Worm (Caenorhabditis elegans): ENCODE results near the gene C02F5.5.

Gene C02F5.5

DNA sequence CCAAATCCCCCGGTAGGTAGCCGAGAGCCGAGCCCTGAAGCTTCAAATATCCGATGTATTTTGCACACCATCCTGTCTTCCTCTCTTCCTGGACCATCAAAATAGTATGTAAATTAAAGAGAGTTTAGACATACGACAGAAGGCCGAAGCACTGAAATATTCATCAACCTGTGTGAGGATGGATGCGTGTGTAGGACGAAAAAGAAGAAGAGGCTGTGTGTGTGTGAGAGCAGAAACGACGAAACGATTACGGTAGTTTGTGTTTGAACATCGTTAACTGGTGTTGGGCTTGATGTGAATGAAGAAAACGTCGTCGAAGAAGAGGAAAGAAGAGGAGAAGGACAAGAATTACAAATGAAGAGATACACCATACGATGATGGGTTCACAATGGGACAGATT, 24.4 kb upstream of the C02F5.5 start:
- TF ChIP-seq tbx-11 (GFP tag; IDR thresholded peaks at IDR 0.05): no peak
- TF ChIP-seq F13C5.2 (tag; optimal IDR thresholded peaks at IDR 0.05): no peak
- no peak for TF ChIP-seq flt-1 (GFP tag; IDR thresholded peaks at IDR 0.05)
- no peak for TF ChIP-seq ceh-13 (GFP tag; optimal IDR thresholded peaks at IDR 0.05)
- TF ChIP-seq B0310.2 (tag; optimal IDR thresholded peaks at IDR 0.05): no peak
- no peak for TF ChIP-seq hnd-1 (tag; optimal IDR thresholded peaks at IDR 0.05)
- no peak for TF ChIP-seq tra-4 (tag; optimal IDR thresholded peaks at IDR 0.05)
- no peak for TF ChIP-seq hmg-4 (GFP tag; optimal IDR thresholded peaks at IDR 0.05)
- no peak for TF ChIP-seq tbx-37 (GFP tag; conservative IDR thresholded peaks at IDR 0.05)
- no peak for TF ChIP-seq ceh-36 (tag; optimal IDR thresholded peaks at IDR 0.05)
- TF ChIP-seq aly-1 (tag; optimal IDR thresholded peaks at IDR 0.05): no peak
- TF ChIP-seq sea-1 (GFP tag; conservative IDR thresholded peaks at IDR 0.05): no peak
- TF ChIP-seq ama-1 (optimal IDR thresholded peaks at IDR 0.05): no peak
- no peak for TF ChIP-seq hmbx-1 (tag; optimal IDR thresholded peaks at IDR 0.05)
- TF ChIP-seq pes-1 (GFP tag; IDR thresholded peaks at IDR 0.05): no peak
- TF ChIP-seq ets-7 (tag; optimal IDR thresholded peaks at IDR 0.05): no peak

DNA sequence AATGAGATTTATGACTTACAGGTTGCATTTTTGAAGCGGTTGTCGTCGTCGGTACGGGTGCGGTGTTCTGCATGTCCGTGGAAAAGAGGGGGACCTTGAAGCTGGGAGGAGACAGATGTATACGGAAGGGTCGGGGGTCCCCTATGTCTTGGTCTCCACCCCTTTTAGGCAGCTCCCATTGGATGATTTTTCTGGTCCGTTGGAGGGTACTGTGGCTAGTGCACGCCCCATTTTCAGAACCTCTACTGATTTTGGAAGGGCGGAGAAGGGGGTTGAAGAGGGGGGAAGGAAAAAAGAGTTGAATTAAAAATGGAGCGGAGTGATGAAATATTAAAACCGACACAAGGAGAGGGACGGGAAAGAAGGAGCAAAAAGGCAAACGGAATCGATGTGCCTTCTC, 19.8 kb upstream of the C02F5.5 start, which contains the start of gene unc-86:
TSS of gene unc-86 (minus strand) at position 113 of the 400 bp plus-strand sequence.
- TF ChIP-seq tra-4 (tag; optimal IDR thresholded peaks at IDR 0.05) (no peak), aly-1 (tag; optimal IDR thresholded peaks at IDR 0.05) (no peak), pes-1 (GFP tag; IDR thresholded peaks at IDR 0.05) (no peak), ceh-13 (GFP tag; optimal IDR thresholded peaks at IDR 0.05) (no peak), hmg-4 (GFP tag; optimal IDR thresholded peaks at IDR 0.05) (no peak), scrt-1 (GFP tag; IDR thresholded peaks at IDR 0.05) (no peak), sea-1 (GFP tag; conservative IDR thresholded peaks at IDR 0.05) (no peak)

DNA sequence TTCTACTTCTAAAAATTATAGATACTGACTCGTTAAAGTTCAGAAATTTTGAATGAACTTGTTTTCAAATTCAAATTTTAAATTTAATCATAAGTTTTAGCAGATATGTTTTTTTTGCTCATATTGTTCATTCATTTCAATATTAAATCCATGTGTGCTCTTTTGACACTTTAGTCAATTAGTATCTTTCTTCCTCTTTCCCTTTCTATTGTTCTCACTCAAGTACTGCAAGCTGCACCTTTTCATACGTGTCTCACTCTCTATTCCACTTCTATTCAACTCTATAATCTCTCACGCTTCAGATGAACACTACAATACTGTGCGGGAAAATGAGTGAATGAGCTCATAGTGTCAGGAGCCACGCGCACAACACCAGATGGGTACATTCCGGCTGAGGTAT, 18.1 kb upstream of the C02F5.5 start, which contains the start of gene C30A5.16:
TSS of gene C30A5.16 (plus strand) at position 301 of the 400 bp plus-strand sequence.
- TF ChIP-seq pes-1 (GFP tag; IDR thresholded peaks at IDR 0.05) (no peak), sea-1 (GFP tag; conservative IDR thresholded peaks at IDR 0.05) (no peak), B0310.2 (tag; optimal IDR thresholded peaks at IDR 0.05) (no peak), hmg-4 (GFP tag; optimal IDR thresholded peaks at IDR 0.05) (no peak)

DNA sequence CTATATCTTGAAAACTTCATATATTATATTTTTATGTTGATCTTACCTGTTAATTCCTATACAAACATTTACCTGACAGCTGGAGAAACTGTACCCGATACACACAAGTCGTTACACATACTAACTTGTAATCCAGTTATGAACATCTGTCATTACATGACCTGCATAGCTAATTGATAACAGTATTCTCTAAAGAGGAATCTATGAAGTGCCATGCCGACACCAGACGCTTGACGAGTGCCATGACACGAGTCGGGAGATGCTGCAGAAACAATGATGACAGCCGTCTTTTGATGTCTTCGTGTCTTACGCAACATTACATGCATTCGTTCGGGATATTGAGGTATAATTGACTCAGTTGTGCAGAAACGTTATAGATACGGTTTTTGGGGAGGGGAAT, 15.9 kb upstream of the C02F5.5 start:
- TF ChIP-seq pes-1 (GFP tag; IDR thresholded peaks at IDR 0.05) (no peak), ceh-13 (GFP tag; optimal IDR thresholded peaks at IDR 0.05) (no peak), aly-1 (tag; optimal IDR thresholded peaks at IDR 0.05) (no peak), scrt-1 (GFP tag; IDR thresholded peaks at IDR 0.05) (no peak), tbx-37 (GFP tag; conservative IDR thresholded peaks at IDR 0.05) (no peak), F13C5.2 (tag; optimal IDR thresholded peaks at IDR 0.05) (no peak), B0310.2 (tag; optimal IDR thresholded peaks at IDR 0.05) (no peak), flt-1 (GFP tag; IDR thresholded peaks at IDR 0.05) (no peak), tra-4 (tag; optimal IDR thresholded peaks at IDR 0.05) (no peak), hmbx-1 (tag; optimal IDR thresholded peaks at IDR 0.05) (no peak), ets-7 (tag; optimal IDR thresholded peaks at IDR 0.05) (no peak), hmg-4 (GFP tag; optimal IDR thresholded peaks at IDR 0.05) (no peak), ceh-36 (tag; optimal IDR thresholded peaks at IDR 0.05) (no peak), hnd-1 (tag; optimal IDR thresholded peaks at IDR 0.05) (no peak), sea-1 (GFP tag; conservative IDR thresholded peaks at IDR 0.05) (no peak), tbx-11 (GFP tag; IDR thresholded peaks at IDR 0.05) (no peak), ama-1 (optimal IDR thresholded peaks at IDR 0.05) (no peak)

ce11 chrIII:8224769-8225168, 11.2 kb upstream of the C02F5.5 start, which contains the start of gene mob-4:
TSS of gene mob-4 (plus strand) at chrIII:8225097.
- TF ChIP-seq flt-1 (GFP tag; IDR thresholded peaks at IDR 0.05) (no peak), ama-1 (optimal IDR thresholded peaks at IDR 0.05) (no peak), B0310.2 (tag; optimal IDR thresholded peaks at IDR 0.05) (no peak), F13C5.2 (tag; optimal IDR thresholded peaks at IDR 0.05) (no peak), tbx-37 (GFP tag; conservative IDR thresholded peaks at IDR 0.05) (no peak), pes-1 (GFP tag; IDR thresholded peaks at IDR 0.05) (no peak), hnd-1 (tag; optimal IDR thresholded peaks at IDR 0.05) (no peak), tra-4 (tag; optimal IDR thresholded peaks at IDR 0.05) (no peak), ceh-36 (tag; optimal IDR thresholded peaks at IDR 0.05) (no peak), tbx-11 (GFP tag; IDR thresholded peaks at IDR 0.05) (no peak), ceh-13 (GFP tag; optimal IDR thresholded peaks at IDR 0.05) (no peak)

DNA sequence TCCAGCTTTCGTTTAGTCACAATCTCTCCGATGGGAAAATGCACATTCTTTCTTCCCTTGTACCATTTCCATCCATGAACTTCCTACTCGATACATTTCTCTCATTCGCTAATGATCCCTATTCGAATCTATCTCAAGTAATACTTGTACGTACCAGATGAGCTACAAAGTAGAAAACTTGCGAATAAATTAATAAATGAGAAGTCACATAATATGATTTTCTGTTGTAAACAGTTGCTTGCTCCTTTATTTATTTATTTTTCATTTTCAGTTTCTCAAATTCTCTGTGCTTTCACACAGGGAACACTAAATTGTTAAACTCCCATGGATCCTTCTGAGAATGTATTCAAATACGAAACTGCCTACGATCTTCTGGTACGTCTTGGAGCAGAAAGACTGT, 9.8 kb upstream of the C02F5.5 start, which contains the start of gene rfs-1:
TSS of gene rfs-1 (plus strand) at position 301 of the 400 bp plus-strand sequence.
- TF ChIP-seq tbx-11 (GFP tag; IDR thresholded peaks at IDR 0.05) (no peak), ceh-36 (tag; optimal IDR thresholded peaks at IDR 0.05) (no peak), F13C5.2 (tag; optimal IDR thresholded peaks at IDR 0.05) (no peak), sea-1 (GFP tag; conservative IDR thresholded peaks at IDR 0.05) (no peak), scrt-1 (GFP tag; IDR thresholded peaks at IDR 0.05) (no peak), tra-4 (tag; optimal IDR thresholded peaks at IDR 0.05) (no peak), B0310.2 (tag; optimal IDR thresholded peaks at IDR 0.05) (no peak), ets-7 (tag; optimal IDR thresholded peaks at IDR 0.05) (no peak), aly-1 (tag; optimal IDR thresholded peaks at IDR 0.05) (no peak), ceh-13 (GFP tag; optimal IDR thresholded peaks at IDR 0.05) (no peak), tbx-37 (GFP tag; conservative IDR thresholded peaks at IDR 0.05) (no peak), ama-1 (optimal IDR thresholded peaks at IDR 0.05) (no peak)

DNA sequence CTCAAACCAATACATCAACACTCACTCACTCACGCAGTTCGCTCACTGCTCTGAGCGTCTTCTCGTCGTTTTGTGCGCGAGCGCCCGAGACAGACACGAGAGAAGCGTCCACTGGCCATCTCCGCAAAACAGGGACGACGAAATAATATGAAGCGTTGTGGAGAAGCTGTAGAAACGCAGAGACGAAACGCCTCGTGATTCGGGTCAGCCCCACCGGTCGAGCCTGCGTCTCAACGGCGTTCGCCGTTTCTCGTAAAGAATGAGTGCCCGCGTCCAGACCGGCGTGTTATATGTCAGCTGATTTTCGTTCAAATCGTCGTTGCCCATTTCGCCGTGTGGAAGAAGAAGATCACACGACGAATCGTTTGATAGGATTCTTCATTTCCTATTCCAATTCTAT, 8.5 kb upstream of the C02F5.5 start, which contains the start of gene fbxl-1:
TSS of gene fbxl-1 (plus strand) at position 320 of the 400 bp plus-strand sequence.
- TF ChIP-seq F13C5.2 (tag; optimal IDR thresholded peaks at IDR 0.05): peak; percentile 10
- TF ChIP-seq ceh-36 (tag; optimal IDR thresholded peaks at IDR 0.05): no peak
- TF ChIP-seq ama-1 (optimal IDR thresholded peaks at IDR 0.05): no peak

- TF ChIP-seq B0310.2 (tag; optimal IDR thresholded peaks at IDR 0.05) (no peak), ama-1 (optimal IDR thresholded peaks at IDR 0.05) (no peak), tbx-11 (GFP tag; IDR thresholded peaks at IDR 0.05) (no peak), F13C5.2 (tag; optimal IDR thresholded peaks at IDR 0.05) (no peak)
Observed at ce11 chrIII:8228916-8229315, 7.1 kb upstream of the C02F5.5 start.

All from whole organism, early embryonic.